Worm (Caenorhabditis elegans): ENCODE data around the gene rpt-2.

ce11 chrV:6063330-6063729 is 45.9 kb upstream of the rpt-2 start, which contains the start of gene Y38A10A.2:
- TF ChIP-seq ceh-28 (tag; optimal IDR thresholded peaks at IDR 0.05) (no peak), skn-1 (tag; optimal IDR thresholded peaks at IDR 0.05) (no peak), lsy-2 (tag; optimal IDR thresholded peaks at IDR 0.05) (no peak), pha-4 (GFP tag; IDR thresholded peaks at IDR 0.05) (no peak), pha-4 (tag; optimal IDR thresholded peaks at IDR 0.05) (no peak), Y75B8A.6 (GFP tag; IDR thresholded peaks at IDR 0.05) (no peak), hlh-11 (tag; optimal IDR thresholded peaks at IDR 0.05) (no peak), ZK546.5 (tag; optimal IDR thresholded peaks at IDR 0.05) (no peak), lin-15B (tag; optimal IDR thresholded peaks at IDR 0.05) (no peak), ztf-11 (tag; optimal IDR thresholded peaks at IDR 0.05) (no peak), vab-7 (GFP tag; IDR thresholded peaks at IDR 0.05) (no peak), fkh-10 (GFP tag; optimal IDR thresholded peaks at IDR 0.05) (no peak), nhr-10 (tag; optimal IDR thresholded peaks at IDR 0.05) (no peak)

Data from whole organism, L4 larva.